Worm (Caenorhabditis elegans) whole organism, L4 larva: Measurements from ENCODE around the gene R144.3.
"Not testable (repeated sequence)": the region's sequence is repeated elsewhere in the genome, so short reads cannot be mapped to it uniquely, and the experiment has no call there.

ENCODE experiments used
- lin-15B ChIP-seq: fragments of 150-350 bp; sonication (generic microtip); optimal IDR thresholded peaks from 3 replicates; lab custom pipeline; 2014; ENCODE audit warnings: missing biosample characterization, missing genetic modification characterization
- unc-62 ChIP-seq, 3 experiments: fragments of 150-350 bp in 1 of 3; sonication (generic microtip); optimal IDR thresholded peaks in 2 of 3; peaks in 1 of 3; 1 replicate in 1 of 3; 2 replicates in 2 of 3; lab custom pipeline; 2014 to 2017; ENCODE audit warnings: missing biosample characterization in 3 of 3, missing genetic modification characterization in 3 of 3, missing genetic modification reagents in 3 of 3, missing genotype in 1 of 3
- zag-1 ChIP-seq: fragments of 150-350 bp; optimal IDR thresholded peaks from 2 replicates; lab custom pipeline; 2014; ENCODE audit warnings: missing biosample characterization, missing genetic modification characterization

DNA sequence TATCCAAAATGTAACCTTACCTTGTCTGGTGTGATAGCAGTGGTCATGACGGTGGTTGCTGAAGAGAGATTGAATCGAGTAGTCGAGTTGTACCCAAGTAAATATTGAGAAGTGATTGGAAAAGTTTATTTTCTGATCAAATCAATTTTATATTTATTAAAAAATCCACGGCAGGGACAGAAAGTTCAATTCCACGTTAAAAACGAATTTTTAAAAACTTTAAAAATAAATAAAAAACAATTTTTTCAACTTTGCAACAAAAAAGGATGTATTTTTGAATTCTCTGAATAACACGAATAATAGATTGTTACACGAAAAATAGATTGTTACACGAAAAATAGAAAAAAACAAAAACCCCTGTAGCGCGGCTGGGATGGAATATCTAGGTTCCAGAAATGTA, 33.9 kb downstream of the R144.3 start, which contains the start of gene C45G9.9:
- TF ChIP-seq unc-62 (GFP tag; optimal IDR thresholded peaks at IDR 0.05 in 1 of 2; lab: Kevin White, UChicago); unc-62 (tag; optimal IDR thresholded peaks at IDR 0.05; lab: Kevin White, UChicago); lin-15B (tag; lab: Kevin White, UChicago); zag-1 (tag; lab: Kevin White, UChicago): not testable (repeated sequence)
